Worm (Caenorhabditis elegans) whole organism, young adult: ENCODE results near the gene F19B6.3.

Experiments
- C06A6.2 ChIP-seq: fragments of 200-800 bp; sonication (Bioruptor generic); conservative IDR thresholded peaks from 2 replicates; pipeline ENCODE4 v1.3.6; 2022; ENCODE audit warnings: missing genetic modification characterization, missing compliant biosample characterization
- D2030.7 ChIP-seq: fragments of 200-800 bp; sonication (Bioruptor generic); IDR thresholded peaks from 2 replicates; pipeline ENCODE4 v1.3.6; 2022; ENCODE audit warnings: missing genetic modification reagents, missing genetic modification characterization, missing compliant biosample characterization
- F22D6.2 ChIP-seq: sonication (generic microtip); optimal IDR thresholded peaks from 2 replicates; lab custom pipeline; 2016; ENCODE audit warnings: mild to moderate bottlenecking, missing genetic modification characterization, missing compliant biosample characterization
- F33H1.4 ChIP-seq: fragments of 200-800 bp; sonication (Bioruptor generic); IDR thresholded peaks from 2 replicates; pipeline ENCODE4 v1.3.6; 2022; ENCODE audit warnings: missing genetic modification reagents, missing genetic modification characterization, missing compliant biosample characterization
- F37B4.10 ChIP-seq: fragments of 200-800 bp; sonication (Bioruptor generic); IDR thresholded peaks from 2 replicates; pipeline ENCODE4 v1.3.6; 2022; ENCODE audit warnings: missing genetic modification characterization, missing compliant biosample characterization
- F52B5.7 ChIP-seq: sonication (generic microtip); optimal IDR thresholded peaks from 2 replicates; lab custom pipeline; 2016; ENCODE audit warnings: mild to moderate bottlenecking, missing genetic modification characterization, missing compliant biosample characterization
- K11D2.4 ChIP-seq: fragments of 200-800 bp; sonication (Bioruptor generic); IDR thresholded peaks from 2 replicates; pipeline ENCODE4 v1.3.6; 2022; ENCODE audit warnings: missing genetic modification reagents, missing genetic modification characterization, missing compliant biosample characterization
- K12H6.12 ChIP-seq: fragments of 200-800 bp; sonication (Bioruptor generic); optimal IDR thresholded peaks from 2 replicates; lab custom pipeline; 2018; ENCODE audit warnings: mild to moderate bottlenecking, missing genetic modification characterization, missing compliant biosample characterization
- Y53G8AR.9 ChIP-seq: fragments of 200-800 bp; sonication (Bioruptor generic); conservative IDR thresholded peaks from 2 replicates; pipeline ENCODE4 v1.3.6; 2022; ENCODE audit warnings: missing genetic modification reagents, missing genetic modification characterization, missing compliant biosample characterization
- ama-1 ChIP-seq, 3 experiments: fragments of 150-350 bp in 1 of 3; sonication (generic microtip) in 2 of 3; optimal IDR thresholded peaks; 2 replicates each; lab custom pipeline; 2014 to 2018; ENCODE audit warnings: missing biosample characterization in 2 of 3, missing genetic modification characterization in 2 of 3, missing genetic modification reagents in 2 of 3
- athp-1 ChIP-seq: sonication (generic microtip); optimal IDR thresholded peaks from 2 replicates; lab custom pipeline; 2017; ENCODE audit warnings: mild to moderate bottlenecking, missing genetic modification characterization, missing compliant biosample characterization
- attf-5 ChIP-seq: fragments of 200-800 bp; sonication (Bioruptor generic); optimal IDR thresholded peaks from 2 replicates; lab custom pipeline; 2018; ENCODE audit warnings: mild to moderate bottlenecking, missing genetic modification characterization, missing compliant biosample characterization
- cebp-1 ChIP-seq, 2 experiments: fragments of 200-800 bp in 1 of 2; sonication (Bioruptor generic) in 1 of 2; sonication (generic microtip) in 1 of 2; IDR thresholded peaks in 1 of 2; optimal IDR thresholded peaks in 1 of 2; 2 replicates each; pipeline versions ENCODE4 v1.3.6 to Lab custom; 2017 to 2022; ENCODE audit warnings: missing compliant biosample characterization in 2 of 2, missing genetic modification characterization in 2 of 2, mild to moderate bottlenecking in 1 of 2, missing genetic modification reagents in 1 of 2, moderate library complexity in 1 of 2
- cebp-2 ChIP-seq: fragments of 200-800 bp; sonication (Bioruptor generic); IDR thresholded peaks from 2 replicates; pipeline ENCODE4 v1.3.6; 2022; ENCODE audit warnings: missing genetic modification characterization, missing compliant biosample characterization
- ceh-91 ChIP-seq: fragments of 200-800 bp; sonication (Bioruptor generic); IDR thresholded peaks from 2 replicates; pipeline ENCODE4 v1.3.6; 2022; ENCODE audit warnings: missing genetic modification reagents, missing genetic modification characterization, missing compliant biosample characterization
- die-1 ChIP-seq: sonication (generic microtip); optimal IDR thresholded peaks from 2 replicates; lab custom pipeline; 2016; ENCODE audit warnings: missing genotype, mild to moderate bottlenecking, missing genetic modification characterization, missing compliant biosample characterization
- dpl-1 ChIP-seq: fragments of 150-350 bp; optimal IDR thresholded peaks from 2 replicates; lab custom pipeline; 2014; ENCODE audit warnings: missing biosample characterization, missing genetic modification reagents, missing genetic modification characterization
- efl-1 ChIP-seq: fragments of 150-350 bp; optimal IDR thresholded peaks from 2 replicates; lab custom pipeline; 2014; ENCODE audit warnings: missing biosample characterization, missing genetic modification reagents, missing genetic modification characterization
- egl-18 ChIP-seq: fragments of 200-800 bp; sonication (Bioruptor generic); IDR thresholded peaks from 2 replicates; pipeline ENCODE4 v1.3.6; 2022; ENCODE audit warnings: missing genetic modification reagents, missing genetic modification characterization, missing compliant biosample characterization
- egrh-3 ChIP-seq: fragments of 200-800 bp; sonication (Bioruptor generic); IDR thresholded peaks from 2 replicates; pipeline ENCODE4 v1.3.6; 2022; ENCODE audit warnings: missing genetic modification reagents, missing genetic modification characterization, missing compliant biosample characterization
- ets-4 ChIP-seq: fragments of 200-800 bp; sonication (Bioruptor generic); optimal IDR thresholded peaks from 2 replicates; lab custom pipeline; 2018; ENCODE audit warnings: mild to moderate bottlenecking, missing genetic modification characterization, missing compliant biosample characterization
- fkh-3 ChIP-seq: sonication (generic microtip); optimal IDR thresholded peaks from 2 replicates; lab custom pipeline; 2016; ENCODE audit warnings: mild to moderate bottlenecking, missing genetic modification characterization, missing compliant biosample characterization
- gei-17 ChIP-seq: fragments of 200-800 bp; sonication (Bioruptor generic); optimal IDR thresholded peaks from 2 replicates; lab custom pipeline; 2018; ENCODE audit warnings: mild to moderate bottlenecking, missing genetic modification characterization, missing compliant biosample characterization
- him-1 ChIP-seq: sonication (generic microtip); optimal IDR thresholded peaks from 2 replicates; lab custom pipeline; 2016; ENCODE audit warnings: missing genotype, missing genetic modification reagents, missing genetic modification characterization, missing compliant biosample characterization
- hsf-1 ChIP-seq: fragments of 200-800 bp; sonication (Bioruptor generic); IDR thresholded peaks from 2 replicates; pipeline ENCODE4 v1.3.6; 2022; ENCODE audit warnings: missing genetic modification reagents, missing genetic modification characterization, missing compliant biosample characterization
- lin-26 ChIP-seq: fragments of 200-800 bp; sonication (Bioruptor generic); IDR thresholded peaks from 2 replicates; pipeline ENCODE4 v1.3.6; 2022; ENCODE audit warnings: missing genetic modification reagents, missing genetic modification characterization, missing compliant biosample characterization
- lir-1 ChIP-seq: fragments of 200-800 bp; sonication (Bioruptor generic); conservative IDR thresholded peaks from 2 replicates; pipeline ENCODE4 v1.3.6; 2022; ENCODE audit warnings: missing genetic modification reagents, missing genetic modification characterization, missing compliant biosample characterization
- lsl-1 ChIP-seq: fragments of 200-800 bp; sonication (Bioruptor generic); optimal IDR thresholded peaks from 2 replicates; lab custom pipeline; 2018; ENCODE audit warnings: mild to moderate bottlenecking, missing genetic modification characterization, moderate library complexity, missing compliant biosample characterization
- madf-10 ChIP-seq: sonication (generic microtip); optimal IDR thresholded peaks from 2 replicates; lab custom pipeline; 2016; ENCODE audit warnings: mild to moderate bottlenecking, missing genetic modification characterization, missing compliant biosample characterization
- madf-6 ChIP-seq: fragments of 200-800 bp; sonication (Bioruptor generic); IDR thresholded peaks from 2 replicates; pipeline ENCODE4 v1.3.6; 2022; ENCODE audit warnings: missing genetic modification reagents, missing genetic modification characterization, missing compliant biosample characterization
- mel-28 ChIP-seq: sonication (generic microtip); optimal IDR thresholded peaks from 2 replicates; lab custom pipeline; 2016; ENCODE audit warnings: borderline replicate concordance, mild to moderate bottlenecking, missing genetic modification characterization, missing compliant biosample characterization
- mes-4 ChIP-seq: sonication (generic microtip); optimal IDR thresholded peaks from 2 replicates; lab custom pipeline; 2016; ENCODE audit warnings: missing genotype, missing genetic modification characterization, missing compliant biosample characterization
- nfya-1 ChIP-seq: sonication (generic microtip); optimal IDR thresholded peaks from 2 replicates; lab custom pipeline; 2017; ENCODE audit warnings: antibody characterized with exemption, missing compliant biosample characterization, missing genetic modification characterization, borderline replicate concordance; ENCODE audit not compliant: insufficient read depth
- nhr-179 ChIP-seq: sonication (generic microtip); optimal IDR thresholded peaks from 2 replicates; lab custom pipeline; 2016; ENCODE audit warnings: mild to moderate bottlenecking, missing genetic modification characterization, missing compliant biosample characterization
- nhr-90 ChIP-seq: sonication (generic microtip); optimal IDR thresholded peaks from 2 replicates; lab custom pipeline; 2016; ENCODE audit warnings: missing genotype, mild to moderate bottlenecking, missing genetic modification characterization, missing compliant biosample characterization
- sdz-38 ChIP-seq: sonication (generic microtip); optimal IDR thresholded peaks from 2 replicates; lab custom pipeline; 2016; ENCODE audit warnings: missing genotype, missing genetic modification characterization, missing compliant biosample characterization
- sea-2 ChIP-seq: fragments of 200-800 bp; sonication (Bioruptor generic); IDR thresholded peaks from 2 replicates; pipeline ENCODE4 v1.3.6; 2022; ENCODE audit warnings: missing genetic modification characterization, missing compliant biosample characterization
- snpc-1.3 ChIP-seq: sonication (generic microtip); optimal IDR thresholded peaks from 2 replicates; lab custom pipeline; 2017; ENCODE audit warnings: missing genetic modification characterization, mild to moderate bottlenecking, missing compliant biosample characterization, antibody characterized with exemption, moderate library complexity, missing genotype, missing genetic modification reagents; ENCODE audit not compliant: insufficient read depth
- snpc-4 ChIP-seq, 5 experiments: fragments of 150-350 bp in 1 of 5; sonication (generic microtip) in 4 of 5; optimal IDR thresholded peaks; 2 replicates each; lab custom pipeline; 2014 to 2018; ENCODE audit warnings: missing genetic modification characterization in 5 of 5, missing biosample characterization in 3 of 5, antibody characterized with exemption in 2 of 5, mild to moderate bottlenecking in 2 of 5, missing compliant biosample characterization in 2 of 5, missing genotype in 2 of 5, moderate library complexity in 2 of 5, missing genetic modification reagents in 1 of 5
- sptf-2 ChIP-seq: fragments of 200-800 bp; sonication (Bioruptor generic); optimal IDR thresholded peaks from 2 replicates; lab custom pipeline; 2018; ENCODE audit warnings: mild to moderate bottlenecking, missing genetic modification characterization, missing compliant biosample characterization
- tlf-1 ChIP-seq: fragments of 200-800 bp; sonication (Bioruptor generic); optimal IDR thresholded peaks from 2 replicates; lab custom pipeline; 2018; ENCODE audit warnings: mild to moderate bottlenecking, missing genetic modification characterization, missing compliant biosample characterization
- xnd-1 ChIP-seq: sonication (generic microtip); optimal IDR thresholded peaks from 2 replicates; lab custom pipeline; 2016; ENCODE audit warnings: missing genotype, missing genetic modification reagents, missing genetic modification characterization, missing compliant biosample characterization
- zfh-2 ChIP-seq: fragments of 200-800 bp; sonication (Bioruptor generic); conservative IDR thresholded peaks from 2 replicates; pipeline ENCODE4 v1.3.6; 2022; ENCODE audit warnings: missing genetic modification reagents, missing genetic modification characterization, missing compliant biosample characterization
- ztf-18 ChIP-seq: sonication (generic microtip); optimal IDR thresholded peaks from 2 replicates; lab custom pipeline; 2016; ENCODE audit warnings: missing genotype, mild to moderate bottlenecking, missing genetic modification characterization, missing compliant biosample characterization

The F19B6.3 gene

ce11 chrIV:12360742-12361195, 33.7 kb downstream of the F19B6.3 start, which contains the start of gene sec-24.2 (continued):
- no peak for TF ChIP-seq F22D6.2 (tag; lab: Kevin White, UChicago)
- TF ChIP-seq lin-26 (GFP tag; lab: Robert Waterston, UW): no peak
- no peak for TF ChIP-seq fkh-3 (tag; lab: Kevin White, UChicago)
- TF ChIP-seq F37B4.10 (GFP tag; lab: Robert Waterston, UW): no peak
- TF ChIP-seq ceh-91 (GFP tag; lab: Robert Waterston, UW): peak; percentile 58
- no peak for TF ChIP-seq F52B5.7 (tag; lab: Kevin White, UChicago)
- no peak for TF ChIP-seq mes-4 (tag; lab: Kevin White, UChicago)
- no peak for TF ChIP-seq sdz-38 (tag; lab: Kevin White, UChicago)
- TF ChIP-seq madf-6 (GFP tag; lab: Robert Waterston, UW): peak; percentile 86
- TF ChIP-seq lsl-1 (GFP tag; lab: Kevin White, UChicago): peak; percentile 83
- TF ChIP-seq die-1 (tag; lab: Kevin White, UChicago): no peak
- no peak for TF ChIP-seq cebp-2 (GFP tag; lab: Robert Waterston, UW)
- no peak for TF ChIP-seq mel-28 (tag; lab: Kevin White, UChicago)
- peak; percentile 82 for TF ChIP-seq efl-1 (GFP tag; lab: Kevin White, UChicago)
- no peak for TF ChIP-seq ama-1 (optimal IDR thresholded peaks at IDR 0.05; lab: Kevin White, UChicago)
- no peak for TF ChIP-seq ama-1 (GFP tag; optimal IDR thresholded peaks at IDR 0.05; lab: Kevin White, UChicago)
- no peak for TF ChIP-seq ets-4 (GFP tag; lab: Kevin White, UChicago)
- peak; percentile 49 for TF ChIP-seq F33H1.4 (GFP tag; lab: Robert Waterston, UW)
- TF ChIP-seq Y53G8AR.9 (GFP tag; lab: Robert Waterston, UW): no peak
- no peak for TF ChIP-seq nhr-179 (tag; lab: Kevin White, UChicago)
- no peak for TF ChIP-seq sea-2
- TF ChIP-seq sptf-2: no peak
- no peak for TF ChIP-seq C06A6.2
- TF ChIP-seq K11D2.4 (GFP tag; lab: Robert Waterston, UW): no peak
- TF ChIP-seq D2030.7 (GFP tag; lab: Robert Waterston, UW): peak; percentile 12; the same call in 1 of the 2 replicates
- no peak for TF ChIP-seq nhr-90 (tag; lab: Kevin White, UChicago)
- TF ChIP-seq attf-5: no peak
- TF ChIP-seq gei-17 (GFP tag; lab: Kevin White, UChicago): no peak

DNA sequence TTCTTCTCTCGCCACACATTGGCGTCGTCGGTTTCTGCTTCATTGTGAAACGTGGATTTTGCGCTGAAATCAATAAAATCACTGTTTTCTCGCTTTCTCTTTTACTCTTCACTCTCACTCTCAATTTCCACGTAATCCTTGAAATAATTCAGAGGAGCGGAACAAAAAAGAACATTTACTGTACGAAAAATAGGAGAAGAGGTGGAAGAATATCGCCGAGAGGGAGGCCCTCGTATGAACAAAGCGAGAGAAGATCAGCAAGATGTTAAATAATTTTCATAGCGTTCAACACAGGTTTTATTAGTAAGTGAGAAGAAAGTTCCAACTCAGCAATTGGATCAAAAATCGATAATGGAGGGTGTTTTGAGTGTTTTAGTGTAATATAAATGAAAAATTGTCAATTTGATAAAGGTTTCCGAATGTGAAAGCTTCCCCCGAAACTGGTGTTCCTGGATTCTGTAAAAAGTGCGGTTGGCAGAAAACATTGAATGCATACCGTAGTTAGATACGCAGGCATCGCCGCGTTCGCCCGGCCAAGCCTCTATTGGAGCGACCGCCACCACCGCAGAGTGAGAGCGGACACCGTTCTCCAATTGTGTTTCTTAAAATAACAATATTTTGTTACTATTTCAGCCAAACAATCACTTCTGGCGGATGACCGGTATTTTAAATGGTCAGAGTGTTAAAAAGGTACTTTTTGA, 34.5 kb downstream of the F19B6.3 start, which contains the start of the genes ccr-4 and ZC518.8:
TSS of gene ccr-4 (plus strand) at position 151 of the 701 bp plus-strand sequence.
TSS of gene ZC518.8 (minus strand) at position 517 of the 701 bp plus-strand sequence.
- TF ChIP-seq cebp-1 (GFP tag; IDR thresholded peaks at IDR 0.05; lab: Robert Waterston, UW) (no peak), cebp-1 (tag; optimal IDR thresholded peaks at IDR 0.05; lab: Kevin White, UChicago) (no peak), nfya-1 (tag; lab: Kevin White, UChicago) (no peak), mes-4 (tag; lab: Kevin White, UChicago) (no peak), Y53G8AR.9 (GFP tag; lab: Robert Waterston, UW) (no peak), egrh-3 (GFP tag; lab: Robert Waterston, UW) (no peak), lin-26 (GFP tag; lab: Robert Waterston, UW) (0 out of 2 replicates have a peak, but pooled peaks have one; percentile 50), K12H6.12 (tag; lab: Kevin White, UChicago) (no peak), lir-1 (GFP tag; lab: Robert Waterston, UW) (no peak), snpc-1.3 (tag; lab: Kevin White, UChicago) (no peak), him-1 (no peak), ztf-18 (tag; lab: Kevin White, UChicago) (no peak), tlf-1 (GFP tag; lab: Kevin White, UChicago) (no peak), snpc-4 (GFP tag; optimal IDR thresholded peaks at IDR 0.05; lab: Kevin White, UChicago) (no peak), snpc-4 (tag; optimal IDR thresholded peaks at IDR 0.05; lab: Kevin White, UChicago) (no peak), die-1 (tag; lab: Kevin White, UChicago) (no peak), athp-1 (no peak), hsf-1 (no peak), zfh-2 (GFP tag; lab: Robert Waterston, UW) (peak; percentile 47; the same call in 1 of the 2 replicates), egl-18 (GFP tag; lab: Robert Waterston, UW) (no peak), K11D2.4 (GFP tag; lab: Robert Waterston, UW) (no peak), ama-1 (optimal IDR thresholded peaks at IDR 0.05; lab: Kevin White, UChicago) (no peak), ama-1 (GFP tag; optimal IDR thresholded peaks at IDR 0.05; lab: Kevin White, UChicago) (no peak), dpl-1 (GFP tag; lab: Kevin White, UChicago) (no peak), madf-10 (tag; lab: Kevin White, UChicago) (no peak), xnd-1 (no peak)
